Worm (Caenorhabditis elegans) whole organism, L4 larva: ENCODE measurements around the gene mip-2.

Experiments
- D1046.2 ChIP-seq: fragments of 200-800 bp; sonication (Bioruptor generic); IDR thresholded peaks from 2 replicates; pipeline ENCODE4 v1.3.6; 2022; ENCODE audit warnings: missing genetic modification characterization, missing compliant biosample characterization
- F10B5.3 ChIP-seq: sonication (generic microtip); optimal IDR thresholded peaks from 2 replicates; lab custom pipeline; 2016; ENCODE audit warnings: mild to moderate bottlenecking, missing genetic modification characterization, missing compliant biosample characterization
- F26F4.8 ChIP-seq: fragments of 200-800 bp; sonication (Bioruptor generic); conservative IDR thresholded peaks from 2 replicates; pipeline ENCODE4 v1.3.6; 2022; ENCODE audit warnings: missing genetic modification characterization, missing compliant biosample characterization
- F49E8.2 ChIP-seq: sonication (generic microtip); optimal IDR thresholded peaks from 2 replicates; lab custom pipeline; 2016; ENCODE audit warnings: missing compliant biosample characterization, mild to moderate bottlenecking, missing genetic modification characterization, borderline replicate concordance
- R02D3.7 ChIP-seq: fragments of 150-350 bp; sonication (generic microtip); optimal IDR thresholded peaks from 3 replicates; lab custom pipeline; 2014; ENCODE audit warnings: missing biosample characterization, missing genetic modification characterization
- T20F7.1 ChIP-seq: fragments of 200-800 bp; sonication (Bioruptor generic); optimal IDR thresholded peaks from 2 replicates; lab custom pipeline; 2018; ENCODE audit warnings: mild to moderate bottlenecking, missing genetic modification characterization, missing compliant biosample characterization
- T26A8.4 ChIP-seq: fragments of 200-800 bp; sonication (Bioruptor generic); IDR thresholded peaks from 2 replicates; pipeline ENCODE4 v1.3.6; 2022; ENCODE audit warnings: missing genetic modification characterization, missing compliant biosample characterization
- Y48G9A.11 ChIP-seq: fragments of 200-800 bp; sonication (Bioruptor generic); IDR thresholded peaks from 2 replicates; pipeline ENCODE4 v1.3.6; 2022; ENCODE audit warnings: missing genetic modification reagents, missing genetic modification characterization, missing compliant biosample characterization
- Y5F2A.4 ChIP-seq: fragments of 200-800 bp; sonication (Bioruptor generic); optimal IDR thresholded peaks from 2 replicates; lab custom pipeline; 2018; ENCODE audit warnings: mild to moderate bottlenecking, missing genetic modification characterization, missing compliant biosample characterization
- Y75B8A.6 ChIP-seq: fragments of 200-800 bp; sonication (Bioruptor generic); IDR thresholded peaks from 2 replicates; pipeline ENCODE4 v1.3.6; 2022; ENCODE audit warnings: missing genetic modification reagents, missing genetic modification characterization, missing compliant biosample characterization
- ama-1 ChIP-seq: fragments of 150-350 bp; optimal IDR thresholded peaks from 2 replicates; lab custom pipeline; 2014; ENCODE audit warnings: inconsistent platforms, mixed read lengths
- ceh-32 ChIP-seq: sonication (generic microtip); optimal IDR thresholded peaks from 2 replicates; lab custom pipeline; 2016; ENCODE audit warnings: mild to moderate bottlenecking, missing genetic modification characterization, missing compliant biosample characterization; ENCODE audit not compliant: poor library complexity
- ceh-62 ChIP-seq: sonication (generic microtip); optimal IDR thresholded peaks from 2 replicates; lab custom pipeline; 2017; ENCODE audit warnings: missing biosample characterization, missing genetic modification characterization
- ceh-82 ChIP-seq: sonication (generic microtip); optimal IDR thresholded peaks from 2 replicates; lab custom pipeline; 2017; ENCODE audit warnings: missing biosample characterization, missing genetic modification characterization
- daf-12 ChIP-seq: fragments of 150-350 bp; optimal IDR thresholded peaks from 2 replicates; lab custom pipeline; 2014; ENCODE audit warnings: missing biosample characterization, missing genetic modification reagents, missing genetic modification characterization
- daf-19 ChIP-seq: fragments of 200-800 bp; sonication (Bioruptor generic); conservative IDR thresholded peaks from 2 replicates; pipeline ENCODE4 v1.3.6; 2022; ENCODE audit warnings: missing genetic modification characterization, missing compliant biosample characterization
- daf-8 ChIP-seq: fragments of 200-800 bp; sonication (Bioruptor generic); IDR thresholded peaks from 2 replicates; pipeline ENCODE4 v1.3.6; 2022; ENCODE audit warnings: missing genetic modification characterization, missing compliant biosample characterization
- dmd-8 ChIP-seq: fragments of 200-800 bp; sonication (Bioruptor generic); IDR thresholded peaks from 2 replicates; pipeline ENCODE4 v1.3.6; 2022; ENCODE audit warnings: missing genetic modification characterization, missing compliant biosample characterization
- dmd-9 ChIP-seq: fragments of 200-800 bp; sonication (Bioruptor generic); IDR thresholded peaks from 2 replicates; pipeline ENCODE4 v1.3.6; 2022; ENCODE audit warnings: missing genetic modification reagents, missing genetic modification characterization, missing compliant biosample characterization
- dve-1 ChIP-seq: sonication (generic microtip); optimal IDR thresholded peaks from 2 replicates; lab custom pipeline; 2017; ENCODE audit warnings: antibody characterized with exemption, mild to moderate bottlenecking, missing genetic modification characterization, missing compliant biosample characterization; ENCODE audit not compliant: insufficient read depth
- fkh-10 ChIP-seq: fragments of 150-350 bp; optimal IDR thresholded peaks from 2 replicates; lab custom pipeline; 2014; ENCODE audit warnings: missing biosample characterization, missing genetic modification reagents, missing genetic modification characterization
- hif-1 ChIP-seq, 2 experiments: sonication (generic microtip); optimal IDR thresholded peaks; 2 replicates each; lab custom pipeline; 2016 to 2017; ENCODE audit warnings: missing compliant biosample characterization in 2 of 2, missing genetic modification characterization in 2 of 2, missing genetic modification reagents in 2 of 2, missing genotype in 2 of 2, mild to moderate bottlenecking in 1 of 2
- hlh-30 ChIP-seq: sonication (generic microtip); optimal IDR thresholded peaks from 2 replicates; lab custom pipeline; 2017; ENCODE audit warnings: antibody characterized with exemption, mild to moderate bottlenecking, missing genetic modification characterization, missing compliant biosample characterization; ENCODE audit not compliant: insufficient read depth
- jun-1 ChIP-seq: fragments of 150-350 bp; optimal IDR thresholded peaks from 2 replicates; lab custom pipeline; 2014; ENCODE audit warnings: missing biosample characterization, missing genetic modification reagents, missing genetic modification characterization
- lim-7 ChIP-seq: fragments of 200-800 bp; sonication (Bioruptor generic); IDR thresholded peaks from 2 replicates; pipeline ENCODE4 v1.3.6; 2022; ENCODE audit warnings: missing genetic modification characterization, missing compliant biosample characterization
- lin-1 ChIP-seq: fragments of 200-800 bp; sonication (Bioruptor generic); IDR thresholded peaks from 2 replicates; pipeline ENCODE4 v1.3.6; 2022; ENCODE audit warnings: missing genetic modification reagents, missing genetic modification characterization, missing compliant biosample characterization
- lin-29 ChIP-seq: fragments of 200-800 bp; sonication (Bioruptor generic); IDR thresholded peaks from 2 replicates; pipeline ENCODE4 v1.3.6; 2022; ENCODE audit warnings: missing genetic modification reagents, missing genetic modification characterization, missing compliant biosample characterization
- lin-38 ChIP-seq: fragments of 200-800 bp; sonication (Bioruptor generic); IDR thresholded peaks from 2 replicates; pipeline ENCODE4 v1.3.6; 2022; ENCODE audit warnings: missing genetic modification reagents, missing genetic modification characterization, missing compliant biosample characterization
- lin-39 ChIP-seq: fragments of 150-350 bp; optimal IDR thresholded peaks from 2 replicates; lab custom pipeline; 2014; ENCODE audit warnings: missing biosample characterization, missing genetic modification reagents, missing genetic modification characterization
- lir-3 ChIP-seq: sonication (generic microtip); optimal IDR thresholded peaks from 2 replicates; lab custom pipeline; 2016; ENCODE audit warnings: mild to moderate bottlenecking, missing genetic modification characterization, missing compliant biosample characterization
- madf-9 ChIP-seq: fragments of 200-800 bp; sonication (Bioruptor generic); conservative IDR thresholded peaks from 2 replicates; pipeline ENCODE4 v1.3.6; 2022; ENCODE audit warnings: missing genetic modification reagents, missing genetic modification characterization, missing compliant biosample characterization
- mdt-29 ChIP-seq: fragments of 200-800 bp; sonication (Bioruptor generic); IDR thresholded peaks from 2 replicates; pipeline ENCODE4 v1.3.6; 2022; ENCODE audit warnings: missing genetic modification reagents, missing genetic modification characterization, missing compliant biosample characterization
- mxl-2 ChIP-seq: fragments of 200-800 bp; sonication (Bioruptor generic); conservative IDR thresholded peaks from 2 replicates; pipeline ENCODE4 v1.3.6; 2022; ENCODE audit warnings: missing genetic modification reagents, missing genetic modification characterization, missing compliant biosample characterization
- nhr-10 ChIP-seq: fragments of 150-350 bp; optimal IDR thresholded peaks from 2 replicates; lab custom pipeline; 2014; ENCODE audit warnings: missing biosample characterization, missing genetic modification characterization
- nhr-102 ChIP-seq: sonication (generic microtip); optimal IDR thresholded peaks from 2 replicates; lab custom pipeline; 2016; ENCODE audit warnings: mild to moderate bottlenecking, missing genetic modification characterization, moderate library complexity, missing compliant biosample characterization
- nhr-111 ChIP-seq: fragments of 200-800 bp; sonication (Bioruptor generic); optimal IDR thresholded peaks from 2 replicates; lab custom pipeline; 2018; ENCODE audit warnings: mild to moderate bottlenecking, missing genetic modification characterization, missing compliant biosample characterization
- nhr-25 ChIP-seq: sonication (generic microtip); optimal IDR thresholded peaks from 2 replicates; lab custom pipeline; 2017; ENCODE audit warnings: missing genetic modification characterization, mild to moderate bottlenecking, missing compliant biosample characterization, antibody characterized with exemption, moderate library complexity, borderline replicate concordance; ENCODE audit not compliant: insufficient read depth
- nhr-41 ChIP-seq: fragments of 200-800 bp; sonication (Bioruptor generic); IDR thresholded peaks from 2 replicates; pipeline ENCODE4 v1.3.6; 2022; ENCODE audit warnings: missing genetic modification reagents, missing genetic modification characterization, missing compliant biosample characterization
- nhr-42 ChIP-seq: fragments of 200-800 bp; sonication (Bioruptor generic); IDR thresholded peaks from 2 replicates; pipeline ENCODE4 v1.3.6; 2022; ENCODE audit warnings: missing genetic modification characterization, missing compliant biosample characterization
- nhr-48 ChIP-seq: sonication (generic microtip); optimal IDR thresholded peaks from 2 replicates; lab custom pipeline; 2016; ENCODE audit warnings: mild to moderate bottlenecking, missing genetic modification characterization, missing compliant biosample characterization
- sdz-12 ChIP-seq: fragments of 200-800 bp; sonication (Bioruptor generic); optimal IDR thresholded peaks from 2 replicates; lab custom pipeline; 2018; ENCODE audit warnings: mild to moderate bottlenecking, missing genetic modification characterization, missing compliant biosample characterization
- set-16 ChIP-seq: fragments of 200-800 bp; sonication (Bioruptor generic); IDR thresholded peaks from 2 replicates; pipeline ENCODE4 v1.3.6; 2022; ENCODE audit warnings: missing genetic modification reagents, missing genetic modification characterization, missing compliant biosample characterization
- snpc-1.2 ChIP-seq: fragments of 200-800 bp; sonication (Bioruptor generic); IDR thresholded peaks from 2 replicates; pipeline ENCODE4 v1.3.6; 2022; ENCODE audit warnings: missing genetic modification reagents, missing genetic modification characterization, missing compliant biosample characterization
- spr-1 ChIP-seq: sonication (generic microtip); optimal IDR thresholded peaks from 2 replicates; lab custom pipeline; 2016; ENCODE audit warnings: mild to moderate bottlenecking, missing genetic modification characterization, missing compliant biosample characterization
- spr-3 ChIP-seq: fragments of 200-800 bp; sonication (Bioruptor generic); optimal IDR thresholded peaks from 2 replicates; lab custom pipeline; 2018; ENCODE audit warnings: mild to moderate bottlenecking, missing genetic modification characterization, missing compliant biosample characterization
- unc-130 ChIP-seq: sonication (generic microtip); optimal IDR thresholded peaks from 2 replicates; lab custom pipeline; 2016; ENCODE audit warnings: missing genetic modification reagents, missing genetic modification characterization, missing compliant biosample characterization
- unc-39 ChIP-seq: sonication (generic microtip); optimal IDR thresholded peaks from 2 replicates; lab custom pipeline; 2017; ENCODE audit warnings: missing biosample characterization, missing genetic modification characterization
- unc-62 ChIP-seq, 3 experiments: fragments of 150-350 bp in 1 of 3; sonication (generic microtip); optimal IDR thresholded peaks in 2 of 3; peaks in 1 of 3; 1 replicate in 1 of 3; 2 replicates in 2 of 3; lab custom pipeline; 2014 to 2017; ENCODE audit warnings: missing biosample characterization in 3 of 3, missing genetic modification characterization in 3 of 3, missing genetic modification reagents in 3 of 3, missing genotype in 1 of 3
- vab-7 ChIP-seq: fragments of 200-800 bp; sonication (Bioruptor generic); IDR thresholded peaks from 2 replicates; pipeline ENCODE4 v1.3.6; 2022; ENCODE audit warnings: missing genetic modification reagents, missing genetic modification characterization, missing compliant biosample characterization
- zfp-3 ChIP-seq: fragments of 200-800 bp; sonication (Bioruptor generic); conservative IDR thresholded peaks from 2 replicates; pipeline ENCODE4 v1.3.6; 2022; ENCODE audit warnings: missing genetic modification reagents, missing genetic modification characterization, missing compliant biosample characterization

Gene mip-2

ce11 chrV:13664340-13664916, 7.3 kb downstream of the mip-2 start (continued):
- TF ChIP-seq ceh-32 (no peak), lin-1 (no peak), zfp-3 (no peak), nhr-10 (tag; lab: Kevin White, UChicago) (no peak), unc-130 (GFP tag; lab: Kevin White, UChicago) (no peak), lin-29 (GFP tag; lab: Robert Waterston, UW) (no peak), sdz-12 (GFP tag; lab: Kevin White, UChicago) (no peak), fkh-10 (GFP tag; lab: Kevin White, UChicago) (no peak), set-16 (GFP tag; lab: Robert Waterston, UW) (no peak), F26F4.8 (no peak), daf-8 (GFP tag; lab: Robert Waterston, UW) (no peak), unc-62 (GFP tag; optimal IDR thresholded peaks at IDR 0.05 in 1 of 2; lab: Kevin White, UChicago) (no peak), unc-62 (tag; optimal IDR thresholded peaks at IDR 0.05; lab: Kevin White, UChicago) (no peak), daf-19 (GFP tag; lab: Robert Waterston, UW) (no peak), dmd-8 (GFP tag; lab: Robert Waterston, UW) (no peak), D1046.2 (0 out of 2 replicates have a peak, but pooled peaks have one; percentile 21), nhr-25 (tag; lab: Kevin White, UChicago) (no peak), ama-1 (lab: Kevin White, UChicago) (no peak), ceh-82 (no peak), vab-7 (GFP tag; lab: Robert Waterston, UW) (no peak), snpc-1.2 (no peak), R02D3.7 (tag; lab: Kevin White, UChicago) (no peak), daf-12 (tag; lab: Kevin White, UChicago) (no peak), nhr-48 (no peak), dmd-9 (GFP tag; lab: Robert Waterston, UW) (no peak), Y48G9A.11 (GFP tag; lab: Robert Waterston, UW) (no peak), T20F7.1 (GFP tag; lab: Kevin White, UChicago) (no peak), hif-1 (tag; optimal IDR thresholded peaks at IDR 0.05; lab: Kevin White, UChicago) (no peak), F49E8.2 (no peak), dve-1 (tag; lab: Kevin White, UChicago) (peak; percentile 41), Y75B8A.6 (GFP tag; lab: Robert Waterston, UW) (no peak), nhr-42 (GFP tag; lab: Robert Waterston, UW) (no peak), mdt-29 (GFP tag; lab: Robert Waterston, UW) (0 out of 2 replicates have a peak, but pooled peaks have one; percentile 38), lim-7 (no peak), ceh-62 (tag; lab: Kevin White, UChicago) (no peak), nhr-102 (no peak), lin-38 (GFP tag; lab: Robert Waterston, UW) (peak; percentile 58), mxl-2 (GFP tag; lab: Robert Waterston, UW) (no peak), spr-3 (GFP tag; lab: Kevin White, UChicago) (no peak), lin-39 (tag; lab: Kevin White, UChicago) (no peak), spr-1 (tag; lab: Kevin White, UChicago) (no peak), lir-3 (no peak), jun-1 (tag; lab: Kevin White, UChicago) (no peak), hlh-30 (peak; percentile 37), nhr-111 (GFP tag; lab: Kevin White, UChicago) (no peak), F10B5.3 (peak; percentile 26), madf-9 (no peak), Y5F2A.4 (GFP tag; lab: Kevin White, UChicago) (no peak), unc-39 (tag; lab: Kevin White, UChicago) (no peak), T26A8.4 (no peak), nhr-41 (GFP tag; lab: Robert Waterston, UW) (no peak)
